Worm (Caenorhabditis elegans): ENCODE measurements around the gene vap-2.

DNA sequence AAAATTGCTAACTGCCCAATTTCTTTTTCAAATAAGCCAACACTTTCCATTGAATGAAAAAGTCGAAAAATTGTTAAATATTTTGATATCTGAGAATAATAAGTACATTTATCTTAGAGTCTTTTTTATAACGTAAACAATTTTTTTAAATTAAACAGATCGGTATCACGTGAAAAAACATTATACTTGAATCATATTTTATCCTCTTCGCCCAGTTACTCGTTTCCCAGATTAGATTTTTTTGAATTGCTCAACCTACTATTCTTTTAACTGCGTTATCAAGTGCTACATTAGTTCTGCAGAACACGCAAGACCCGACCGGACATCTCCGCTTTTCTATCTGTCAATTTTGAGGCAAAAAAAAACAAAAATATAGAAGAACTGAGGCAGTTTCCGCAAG, 12.1 kb upstream of the vap-2 start, which contains the start of gene F31B12.4:
- TF ChIP-seq unc-98 (GFP tag; IDR thresholded peaks at IDR 0.05) (no peak), unc-62 (GFP tag; optimal IDR thresholded peaks at IDR 0.05) (no peak), ceh-82 (tag; optimal IDR thresholded peaks at IDR 0.05) (no peak), elt-2 (tag; optimal IDR thresholded peaks at IDR 0.05) (no peak), nhr-237 (tag; optimal IDR thresholded peaks at IDR 0.05) (no peak), fkh-10 (GFP tag; optimal IDR thresholded peaks at IDR 0.05) (no peak), egl-27 (tag; optimal IDR thresholded peaks at IDR 0.05) (no peak), pqm-1 (tag; optimal IDR thresholded peaks at IDR 0.05) (no peak), ztf-4 (tag; optimal IDR thresholded peaks at IDR 0.05) (no peak), aha-1 (tag; optimal IDR thresholded peaks at IDR 0.05) (no peak), ztf-11 (tag; optimal IDR thresholded peaks at IDR 0.05) (no peak), nhr-90 (tag; optimal IDR thresholded peaks at IDR 0.05; ENCODE audit: poor library complexity) (no peak)
